Worm (Caenorhabditis elegans): ENCODE data around the gene nep-3.

DNA sequence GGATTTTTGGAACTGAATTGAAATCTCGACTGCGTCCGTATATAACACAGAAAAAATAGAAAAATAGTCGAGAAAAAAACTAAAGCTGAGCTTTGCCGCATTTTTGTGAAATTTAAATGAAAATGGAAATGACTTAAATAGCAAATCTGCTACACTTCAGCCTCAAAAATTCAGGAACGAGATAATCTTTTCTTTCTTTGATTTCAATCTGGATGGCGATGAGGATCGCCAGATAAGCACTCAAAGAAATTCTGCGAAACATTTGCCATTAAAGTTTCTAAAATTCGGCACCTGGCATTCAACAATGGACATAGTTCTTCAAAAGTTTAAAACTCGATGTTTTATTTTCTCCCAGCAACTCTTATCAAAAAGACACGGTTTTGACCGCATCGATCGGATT is 33.7 kb downstream of the nep-3 start, which contains the start of the genes C17A2.7 and C17A2.3:
- no peak for TF ChIP-seq ama-1 (optimal IDR thresholded peaks at IDR 0.05)
- no peak for TF ChIP-seq fkh-6 (tag; optimal IDR thresholded peaks at IDR 0.05)
